Fruit fly (Drosophila melanogaster) whole organism, wandering third instar larva: ENCODE data around the gene CG14567.

Source experiments
- CG32264 ChIP-seq: fragments of 200-800 bp; sonication (Bioruptor generic); optimal IDR thresholded peaks from 2 replicates; lab custom pipeline; 2016; ENCODE audit warnings: missing biosample characterization, missing genetic modification characterization
- CG9705 ChIP-seq: fragments of 200-800 bp; sonication (Bioruptor generic); optimal IDR thresholded peaks from 2 replicates; lab custom pipeline; 2018; ENCODE audit warnings: missing biosample characterization, mild to moderate bottlenecking, missing genetic modification characterization
- CrebA ChIP-seq: fragments of 200-800 bp; sonication (Bioruptor generic); optimal IDR thresholded peaks from 2 replicates; lab custom pipeline; 2016; ENCODE audit warnings: missing biosample characterization, mild to moderate bottlenecking, missing genetic modification characterization, borderline replicate concordance
- Dif ChIP-seq: fragments of 200-275, 200-300 bp; sonication (Bioruptor generic); optimal IDR thresholded peaks from 2 replicates; lab custom pipeline; 2018; ENCODE audit warnings: missing biosample characterization, missing genetic modification characterization; ENCODE audit not compliant: partially characterized antibody
- Hnf4 ChIP-seq: fragments of 200-800 bp; sonication (Bioruptor generic); optimal IDR thresholded peaks from 2 replicates; lab custom pipeline; 2016; ENCODE audit warnings: missing biosample characterization, mild to moderate bottlenecking, missing genetic modification characterization
- Jra ChIP-seq: sonication (Bioruptor generic); optimal IDR thresholded peaks from 2 replicates; lab custom pipeline; 2016; ENCODE audit warnings: missing biosample characterization, missing genetic modification characterization
- Mio ChIP-seq: sonication (Bioruptor generic); optimal IDR thresholded peaks from 2 replicates; lab custom pipeline; 2016; ENCODE audit warnings: missing biosample characterization, missing genetic modification characterization
- Myc ChIP-seq: fragments of >200 bp; optimal IDR thresholded peaks from 2 replicates; lab custom pipeline; 2017
- N ChIP-seq: fragments of >200 bp; optimal IDR thresholded peaks from 2 replicates; lab custom pipeline; 2018; ENCODE audit warnings: missing biosample characterization, missing external identifiers, missing genetic modification characterization
- OdsH ChIP-seq: fragments of 200-800 bp; sonication (Bioruptor generic); optimal IDR thresholded peaks from 2 replicates; lab custom pipeline; 2016; ENCODE audit warnings: missing biosample characterization, mild to moderate bottlenecking, missing genetic modification characterization
- Rel ChIP-seq, 2 experiments: fragments of 200-800 bp; sonication (Bioruptor generic) in 1 of 2; optimal IDR thresholded peaks; 2 replicates in 1 of 2; 3 replicates in 1 of 2; lab custom pipeline; 2016 to 2019; ENCODE audit warnings: mild to moderate bottlenecking in 2 of 2, missing biosample characterization in 2 of 2, missing genetic modification characterization in 2 of 2, moderate library complexity in 1 of 2
- dl ChIP-seq, 2 experiments: fragments of 175-275, 200-275 bp in 1 of 2; fragments of 200-275 bp in 1 of 2; sonication (Bioruptor generic); optimal IDR thresholded peaks; lab custom pipeline; 2018; ENCODE audit warnings: mild to moderate bottlenecking in 2 of 2, missing biosample characterization in 2 of 2, missing genetic modification characterization in 2 of 2, moderate library complexity in 2 of 2; ENCODE audit not compliant: partially characterized antibody in 2 of 2, insufficient read depth in 1 of 2
- foxo ChIP-seq, 2 experiments: fragments of 200-800 bp; sonication (Bioruptor generic); optimal IDR thresholded peaks; 2 replicates in 1 of 2; 3 replicates in 1 of 2; lab custom pipeline; 2016 to 2017; ENCODE audit warnings: missing biosample characterization in 2 of 2, missing genetic modification characterization in 2 of 2
- fru ChIP-seq: fragments of 200-800 bp; sonication (Bioruptor generic); optimal IDR thresholded peaks from 3 replicates; lab custom pipeline; 2016; ENCODE audit warnings: missing biosample characterization, mild to moderate bottlenecking, missing genetic modification characterization
- jim ChIP-seq: fragments of 175-275, 200-325 bp; sonication (Bioruptor generic); optimal IDR thresholded peaks from 2 replicates; lab custom pipeline; 2016; ENCODE audit warnings: missing biosample characterization, mild to moderate bottlenecking, missing genetic modification characterization
- lola ChIP-seq: fragments of >200 bp; optimal IDR thresholded peaks from 2 replicates; lab custom pipeline; 2017; ENCODE audit warnings: missing biosample characterization, missing genetic modification characterization
- pan ChIP-seq: fragments of >200 bp; optimal IDR thresholded peaks from 2 replicates; lab custom pipeline; 2017
- psq ChIP-seq: fragments of 200-800 bp; sonication (Bioruptor generic); optimal IDR thresholded peaks from 3 replicates; lab custom pipeline; 2017; ENCODE audit warnings: missing biosample characterization, mild to moderate bottlenecking, missing genetic modification characterization, moderate library complexity
- woc ChIP-seq: sonication (Bioruptor generic); optimal IDR thresholded peaks from 2 replicates; lab custom pipeline; 2016; ENCODE audit warnings: missing biosample characterization, mild to moderate bottlenecking, missing genetic modification characterization

Gene CG14567

dm6 chr3L:21700052-21700451 is 38.2 kb downstream of the CG14567 start:
- TF ChIP-seq foxo (GFP tag; optimal IDR thresholded peaks at IDR 0.05; lab: Kevin White, UChicago) (no peak), Myc (lab: Kevin White, UChicago) (no peak), OdsH (GFP tag; lab: Kevin White, UChicago) (no peak), psq (no peak), fru (GFP tag; lab: Kevin White, UChicago) (no peak), Hnf4 (GFP tag; lab: Kevin White, UChicago) (no peak), CG32264 (GFP tag; lab: Kevin White, UChicago) (no peak), dl (GFP tag; optimal IDR thresholded peaks at IDR 0.05; lab: Kevin White, UChicago; ENCODE audit: insufficient read depth in 1 of 2, partially characterized antibody in 2 of 2) (no peak)

dm6 chr3L:21694647-21695046 is 43.6 kb downstream of the CG14567 start:
- TF ChIP-seq Jra (GFP tag; lab: Kevin White, UChicago) (no peak), CrebA (GFP tag; lab: Kevin White, UChicago) (no peak), Dif (GFP tag; lab: Kevin White, UChicago) (no peak), CG9705 (GFP tag; lab: Kevin White, UChicago) (no peak), Hnf4 (GFP tag; lab: Kevin White, UChicago) (no peak), N (no peak), Rel (GFP tag; optimal IDR thresholded peaks at IDR 0.05; lab: Kevin White, UChicago) (no peak), Rel (tag; optimal IDR thresholded peaks at IDR 0.05; lab: Kevin White, UChicago) (no peak), Mio (GFP tag; lab: Kevin White, UChicago) (no peak), jim (no peak), pan (lab: Kevin White, UChicago) (no peak)
- TF ChIP-seq, all 38 proteins: peak for 0

- TF ChIP-seq woc (GFP tag; lab: Kevin White, UChicago) (peak; percentile 62), lola (GFP tag; lab: Kevin White, UChicago) (no peak), N (no peak), OdsH (GFP tag; lab: Kevin White, UChicago) (no peak), Myc (lab: Kevin White, UChicago) (peak; percentile 58)
Measured at dm6 chr3L:21688607-21689129, 49.6 kb downstream of the CG14567 start.
